Fruit fly (Drosophila melanogaster) whole organism, embryonic: Measurements from ENCODE around the gene kz.

Experiments
- Atf6 ChIP-seq: fragments of 200-800 bp; sonication (Bioruptor generic); IDR thresholded peaks from 2 replicates; pipeline ENCODE4 v1.3.6; 2022; ENCODE audit warnings: missing biosample characterization, missing genetic modification characterization
- Bdp1 ChIP-seq: fragments of 200-800 bp; sonication (Bioruptor generic); optimal IDR thresholded peaks from 3 replicates; lab custom pipeline; 2016; ENCODE audit warnings: missing biosample characterization, missing genetic modification characterization
- CG10321 ChIP-seq: fragments of 200-800 bp; sonication (Bioruptor generic); IDR thresholded peaks from 2 replicates; pipeline ENCODE4 v1.3.6; 2022; ENCODE audit warnings: missing biosample characterization, missing genetic modification characterization
- CG13424 ChIP-seq: fragments of 200-800 bp; sonication (Bioruptor generic); optimal IDR thresholded peaks from 2 replicates; lab custom pipeline; 2019; ENCODE audit warnings: missing biosample characterization, mild to moderate bottlenecking, missing genetic modification characterization, moderate library complexity
- CG14667 ChIP-seq: fragments of 200-800 bp; sonication (Bioruptor generic); IDR thresholded peaks from 2 replicates; pipeline ENCODE4 v1.3.6; 2022; ENCODE audit warnings: missing biosample characterization, missing genetic modification characterization
- CG14860 ChIP-seq: fragments of 200-800 bp; sonication (Bioruptor generic); IDR thresholded peaks from 3 replicates; pipeline ENCODE4 v1.3.6; 2022; ENCODE audit warnings: missing biosample characterization, missing genetic modification characterization; ENCODE audit not compliant: partially characterized antibody
- CG15601 ChIP-seq: fragments of 200-800 bp; sonication (Bioruptor generic); optimal IDR thresholded peaks from 3 replicates; lab custom pipeline; 2019; ENCODE audit warnings: missing biosample characterization, mild to moderate bottlenecking, missing genetic modification characterization, moderate library complexity
- CG1603 ChIP-seq: fragments of 200-800 bp; sonication (Bioruptor generic); optimal IDR thresholded peaks from 2 replicates; lab custom pipeline; 2019; ENCODE audit warnings: missing biosample characterization, mild to moderate bottlenecking, missing genetic modification characterization, moderate library complexity
- CG17186 ChIP-seq: fragments of 200-800 bp; sonication (Bioruptor generic); optimal IDR thresholded peaks from 3 replicates; lab custom pipeline; 2017; ENCODE audit warnings: missing biosample characterization, missing genetic modification reagents, missing genetic modification characterization
- CG17359 ChIP-seq: fragments of 200-800 bp; sonication (Bioruptor generic); optimal IDR thresholded peaks from 3 replicates; lab custom pipeline; 2018; ENCODE audit warnings: missing biosample characterization, mild to moderate bottlenecking, missing genetic modification characterization, moderate library complexity
- CG1832 ChIP-seq: fragments of 200-800 bp; sonication (Bioruptor generic); optimal IDR thresholded peaks from 2 replicates; lab custom pipeline; 2017; ENCODE audit warnings: missing biosample characterization, mild to moderate bottlenecking, missing genetic modification characterization, inconsistent platforms
- CG2116 ChIP-seq: fragments of 200-800 bp; sonication (Bioruptor generic); optimal IDR thresholded peaks from 3 replicates; lab custom pipeline; 2018; ENCODE audit warnings: missing biosample characterization, mild to moderate bottlenecking, missing genetic modification characterization
- CG31388 ChIP-seq: fragments of 200-800 bp; sonication (Bioruptor generic); optimal IDR thresholded peaks from 2 replicates; lab custom pipeline; 2016; ENCODE audit warnings: missing biosample characterization, missing genetic modification characterization
- CG3726 ChIP-seq: fragments of 200-800 bp; sonication (Bioruptor generic); IDR thresholded peaks from 3 replicates; pipeline ENCODE4, ENCODE4 v1.3.6; 2022; ENCODE audit warnings: missing biosample characterization, missing genetic modification characterization
- CG4360 ChIP-seq: fragments of 200-800 bp; sonication (Bioruptor generic); IDR thresholded peaks from 2 replicates; pipeline ENCODE4 v1.3.6; 2022; ENCODE audit warnings: missing biosample characterization, missing genetic modification characterization
- CG6854 ChIP-seq: fragments of 200-800 bp; sonication (Bioruptor generic); optimal IDR thresholded peaks from 3 replicates; lab custom pipeline; 2017; ENCODE audit warnings: missing biosample characterization, mild to moderate bottlenecking, missing genetic modification characterization
- CG7271 ChIP-seq: fragments of 200-800 bp; sonication (Bioruptor generic); optimal IDR thresholded peaks from 2 replicates; lab custom pipeline; 2018; ENCODE audit warnings: missing biosample characterization, mild to moderate bottlenecking, missing genetic modification characterization, moderate library complexity
- CG7928 ChIP-seq: fragments of 200-800 bp; sonication (Bioruptor generic); optimal IDR thresholded peaks from 2 replicates; lab custom pipeline; 2017; ENCODE audit warnings: missing biosample characterization, mild to moderate bottlenecking, missing genetic modification characterization
- E2f2 ChIP-seq: fragments of 200-800 bp; sonication (Bioruptor generic); IDR thresholded peaks from 2 replicates; pipeline ENCODE4 v1.3.6; 2022; ENCODE audit warnings: missing biosample characterization, missing genetic modification characterization
- Hmx ChIP-seq: fragments of 200-800 bp; sonication (Bioruptor generic); optimal IDR thresholded peaks from 2 replicates; lab custom pipeline; 2016; ENCODE audit warnings: missing biosample characterization, missing genetic modification characterization
- Hr3 ChIP-seq: fragments of 200-800 bp; sonication (Bioruptor generic); optimal IDR thresholded peaks from 3 replicates; lab custom pipeline; 2016; ENCODE audit warnings: missing biosample characterization, missing genetic modification characterization
- Hr39 ChIP-seq: fragments of >200 bp; optimal IDR thresholded peaks from 2 replicates; lab custom pipeline; 2017
- Neu2 ChIP-seq: fragments of 200-800 bp; sonication (Bioruptor generic); optimal IDR thresholded peaks from 3 replicates; lab custom pipeline; 2016; ENCODE audit warnings: missing biosample characterization, missing genetic modification characterization, borderline replicate concordance
- NfI ChIP-seq: fragments of 200-800 bp; sonication (Bioruptor generic); optimal IDR thresholded peaks from 3 replicates; lab custom pipeline; 2018; ENCODE audit warnings: missing biosample characterization, mild to moderate bottlenecking, missing genetic modification characterization, moderate library complexity
- Opbp ChIP-seq: fragments of 200-800 bp; sonication (Bioruptor generic); IDR thresholded peaks from 3 replicates; pipeline ENCODE4 v1.3.6; 2022; ENCODE audit warnings: missing biosample characterization, missing genetic modification characterization; ENCODE audit not compliant: partially characterized antibody
- Sox102F ChIP-seq: fragments of 200-800 bp; sonication (Bioruptor generic); optimal IDR thresholded peaks from 2 replicates; lab custom pipeline; 2018; ENCODE audit warnings: missing biosample characterization, mild to moderate bottlenecking, missing genetic modification characterization, moderate library complexity
- Ssrp ChIP-seq: fragments of 200-800 bp; sonication (Bioruptor generic); optimal IDR thresholded peaks from 2 replicates; lab custom pipeline; 2018; ENCODE audit warnings: missing biosample characterization, mild to moderate bottlenecking, missing genetic modification characterization, moderate library complexity
- Stat92E ChIP-seq, 3 experiments: fragments of >200 bp in 2 of 3; fragments of 200-800 bp in 1 of 3; sonication (Bioruptor generic) in 1 of 3; optimal IDR thresholded peaks; 2 replicates each; lab custom pipeline; 2017 to 2019; ENCODE audit warnings: missing biosample characterization in 3 of 3, missing genetic modification characterization in 3 of 3, mild to moderate bottlenecking in 1 of 3, moderate library complexity in 1 of 3
- YL-1 ChIP-seq: fragments of 200-800 bp; sonication (Bioruptor generic); optimal IDR thresholded peaks from 3 replicates; lab custom pipeline; 2017; ENCODE audit warnings: missing biosample characterization, mild to moderate bottlenecking, missing genetic modification characterization
- amos ChIP-seq: fragments of 200-800 bp; sonication (Bioruptor generic); IDR thresholded peaks from 2 replicates; pipeline ENCODE4 v1.3.6; 2022; ENCODE audit warnings: missing biosample characterization, missing genetic modification characterization; ENCODE audit not compliant: partially characterized antibody
- ase ChIP-seq: fragments of 200-800 bp; sonication (Bioruptor generic); IDR thresholded peaks from 3 replicates; pipeline ENCODE4 v1.3.6; 2022; ENCODE audit warnings: missing biosample characterization, missing genetic modification characterization
- bigmax ChIP-seq: fragments of 200-800 bp; sonication (Bioruptor generic); optimal IDR thresholded peaks from 2 replicates; lab custom pipeline; 2018; ENCODE audit warnings: missing biosample characterization, mild to moderate bottlenecking, missing genetic modification characterization
- bowl ChIP-seq: fragments of 200-800 bp; sonication (Bioruptor generic); IDR thresholded peaks from 2 replicates; pipeline ENCODE4 v1.3.6; 2022; ENCODE audit warnings: missing biosample characterization, missing genetic modification characterization
- croc ChIP-seq: fragments of 200-800 bp; sonication (Bioruptor generic); conservative IDR thresholded peaks from 3 replicates; pipeline ENCODE4 v1.3.6; 2022; ENCODE audit warnings: missing biosample characterization, missing genetic modification characterization
- dpn ChIP-seq, 2 experiments: fragments of 200-800 bp; sonication (Bioruptor generic); optimal IDR thresholded peaks; 3 replicates each; lab custom pipeline; 2016; ENCODE audit warnings: missing biosample characterization in 2 of 2, missing genetic modification characterization in 2 of 2
- gcm ChIP-seq: fragments of 200-800 bp; sonication (Bioruptor generic); optimal IDR thresholded peaks from 2 replicates; lab custom pipeline; 2019; ENCODE audit warnings: missing biosample characterization, mild to moderate bottlenecking, missing genetic modification characterization, moderate library complexity
- h ChIP-seq: fragments of >200 bp; optimal IDR thresholded peaks from 2 replicates; lab custom pipeline; 2017
- hb ChIP-seq: fragments of 200-800 bp; sonication (Bioruptor generic); IDR thresholded peaks from 3 replicates; pipeline ENCODE4 v1.3.6; 2022; ENCODE audit warnings: missing biosample characterization, missing genetic modification characterization; ENCODE audit not compliant: partially characterized antibody
- maf-S ChIP-seq: fragments of 200-800 bp; sonication (Bioruptor generic); optimal IDR thresholded peaks from 2 replicates; lab custom pipeline; 2016; ENCODE audit warnings: missing biosample characterization, missing genetic modification characterization
- mam ChIP-seq: fragments of 200-800 bp; sonication (Bioruptor generic); optimal IDR thresholded peaks from 3 replicates; lab custom pipeline; 2016; ENCODE audit warnings: missing biosample characterization, missing genetic modification characterization
- nerfin-1 ChIP-seq: fragments of 200-800 bp; sonication (Bioruptor generic); optimal IDR thresholded peaks from 3 replicates; lab custom pipeline; 2019; ENCODE audit warnings: missing biosample characterization, mild to moderate bottlenecking, missing genetic modification characterization, moderate library complexity
- pros ChIP-seq: fragments of 200-800 bp; sonication (Bioruptor generic); optimal IDR thresholded peaks from 3 replicates; lab custom pipeline; 2019; ENCODE audit warnings: missing biosample characterization, mild to moderate bottlenecking, missing genetic modification characterization, moderate library complexity
- trh ChIP-seq: fragments of 200-800 bp; sonication (Bioruptor generic); optimal IDR thresholded peaks from 2 replicates; lab custom pipeline; 2016; ENCODE audit warnings: missing biosample characterization, missing genetic modification characterization

The kz gene

DNA sequence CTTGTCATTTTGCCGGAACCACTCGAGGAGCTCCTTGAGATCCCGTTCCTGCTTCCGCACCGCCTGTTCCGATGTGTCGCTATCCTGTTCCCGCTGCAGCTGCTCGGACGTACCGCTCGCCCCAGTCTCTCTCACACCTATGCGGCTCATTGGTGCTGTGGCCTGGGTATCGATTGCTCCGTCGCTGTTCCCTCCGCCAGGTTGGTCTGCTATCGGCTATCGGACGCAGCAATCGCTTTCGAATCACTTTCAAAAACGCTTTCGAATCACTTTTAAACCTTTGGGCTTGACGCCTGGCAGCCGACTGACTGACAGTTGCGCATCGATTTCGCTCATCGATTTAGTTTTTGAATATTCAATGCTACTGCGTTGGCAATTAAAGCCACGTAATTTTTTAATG, 9.9 kb upstream of the kz start, which contains the start of gene CG3191 (continued):
- TF ChIP-seq Hr3 (GFP tag; lab: Kevin White, UChicago) (no peak), Hr39 (lab: Kevin White, UChicago) (no peak), amos (GFP tag; lab: Robert Waterston, UW) (peak; percentile 29; the same call in 1 of the 2 replicates), CG1832 (GFP tag; lab: Kevin White, UChicago) (peak; percentile 44), CG1603 (no peak), YL-1 (no peak), Ssrp (tag; lab: Kevin White, UChicago) (no peak), nerfin-1 (no peak), CG10321 (GFP tag; lab: Robert Waterston, UW) (no peak), Neu2 (GFP tag; lab: Kevin White, UChicago) (no peak), gcm (GFP tag; lab: Kevin White, UChicago) (no peak), E2f2 (GFP tag; lab: Robert Waterston, UW) (peak; percentile 61), hb (0 out of 3 replicates have a peak, but pooled peaks have one; percentile 35), Hmx (GFP tag; lab: Kevin White, UChicago) (no peak), CG2116 (GFP tag; lab: Kevin White, UChicago) (peak; percentile 82), CG7271 (tag; lab: Kevin White, UChicago) (no peak), Sox102F (GFP tag; lab: Kevin White, UChicago) (no peak), bowl (GFP tag; lab: Robert Waterston, UW) (no peak), CG14667 (GFP tag; lab: Robert Waterston, UW) (no peak), CG4360 (GFP tag; lab: Robert Waterston, UW) (no peak), CG13424 (no peak), croc (GFP tag; lab: Robert Waterston, UW) (no peak), h (no peak), mam (GFP tag; lab: Kevin White, UChicago) (no peak), bigmax (no peak), CG7928 (GFP tag; lab: Kevin White, UChicago) (no peak), NfI (GFP tag; lab: Kevin White, UChicago) (no peak), Opbp (GFP tag; lab: Robert Waterston, UW) (peak; percentile 51; the same call in 1 of the 3 replicates), CG14860 (GFP tag; lab: Robert Waterston, UW) (0 out of 3 replicates have a peak, but pooled peaks have one; percentile 48), trh (GFP tag; lab: Kevin White, UChicago) (no peak), CG17186 (GFP tag; lab: Kevin White, UChicago) (no peak), Bdp1 (GFP tag; lab: Kevin White, UChicago) (no peak), Atf6 (GFP tag; lab: Robert Waterston, UW) (no peak), ase (GFP tag; lab: Robert Waterston, UW) (no peak), Stat92E (GFP tag; optimal IDR thresholded peaks at IDR 0.05; lab: Kevin White, UChicago) (no peak), CG15601 (tag; lab: Kevin White, UChicago) (no peak), CG31388 (GFP tag; lab: Kevin White, UChicago) (no peak), CG3726 (GFP tag; lab: Robert Waterston, UW) (no peak), dpn (GFP tag; optimal IDR thresholded peaks at IDR 0.05; lab: Kevin White, UChicago) (no peak), CG17359 (tag; lab: Kevin White, UChicago) (no peak), pros (GFP tag; lab: Kevin White, UChicago) (no peak), CG6854 (GFP tag; lab: Kevin White, UChicago) (no peak), maf-S (GFP tag; lab: Kevin White, UChicago) (no peak)
